Fruit fly (Drosophila melanogaster): ENCODE data around the gene ringer.

The ringer gene

dm6 chr3L:16328207-16328891, 30.9 kb downstream of the ringer start, which contains the start of gene CG13058 (continued):
- peak; percentile 13 for TF ChIP-seq disco-r (GFP tag; optimal IDR thresholded peaks at IDR 0.05)
- TF ChIP-seq CG12104 (GFP tag; optimal IDR thresholded peaks at IDR 0.05), result no peak
- TF ChIP-seq Adf1 (GFP tag; IDR thresholded peaks at IDR 0.05), result peak; percentile 46
- TF ChIP-seq hkb (optimal IDR thresholded peaks at IDR 0.05), result no peak
- TF ChIP-seq hkb (GFP tag; IDR thresholded peaks at IDR 0.05), result peak; percentile 62
- peak; percentile 24 for TF ChIP-seq CG11723 (GFP tag; optimal IDR thresholded peaks at IDR 0.05)
- no peak for TF ChIP-seq Opbp (GFP tag; IDR thresholded peaks at IDR 0.05; ENCODE audit: partially characterized antibody)
- peak; percentile 84 for TF ChIP-seq CG13424 (tag; optimal IDR thresholded peaks at IDR 0.05)
- peak; percentile 73 for TF ChIP-seq ranshi (GFP tag; IDR thresholded peaks at IDR 0.05)
- TF ChIP-seq CG11560 (tag; IDR thresholded peaks at IDR 0.05), result 0 out of 3 replicates have a peak, but pooled peaks have one; percentile 41
- TF ChIP-seq nmo (GFP tag; optimal IDR thresholded peaks at IDR 0.05), result peak; percentile 30
- no peak for TF ChIP-seq pita (GFP tag; optimal IDR thresholded peaks at IDR 0.05)
- no peak for TF ChIP-seq NFAT (GFP tag; IDR thresholded peaks at IDR 0.05)
- peak; percentile 61 for TF ChIP-seq Meics (GFP tag; optimal IDR thresholded peaks at IDR 0.05)
- peak; percentile 15; the same call in 1 of the 2 replicates for TF ChIP-seq Doc2 (GFP tag; IDR thresholded peaks at IDR 0.05)
- no peak for TF ChIP-seq dati (GFP tag; IDR thresholded peaks at IDR 0.05)
- TF ChIP-seq ssp (GFP tag; IDR thresholded peaks at IDR 0.05), result no peak
- no peak for TF ChIP-seq sc (optimal IDR thresholded peaks at IDR 0.05)
- no peak for TF ChIP-seq sc (GFP tag; optimal IDR thresholded peaks at IDR 0.05)
- TF ChIP-seq lab (GFP tag; optimal IDR thresholded peaks at IDR 0.05), result peak; percentile 83
- TF ChIP-seq ap (GFP tag; IDR thresholded peaks at IDR 0.05), result peak; percentile 59
- peak; percentile 31 for TF ChIP-seq CG10543 (GFP tag; optimal IDR thresholded peaks at IDR 0.05)
- TF ChIP-seq CG34376 (GFP tag; optimal IDR thresholded peaks at IDR 0.05), result peak; percentile 3
- TF ChIP-seq lmd (GFP tag; IDR thresholded peaks at IDR 0.05), result peak; percentile 67
- peak; percentile 36 for TF ChIP-seq CG13775 (GFP tag; optimal IDR thresholded peaks at IDR 0.05)
- TF ChIP-seq Taf1 (GFP tag; IDR thresholded peaks at IDR 0.05), result no peak
- TF ChIP-seq CG2712 (tag; optimal IDR thresholded peaks at IDR 0.05), result no peak
- no peak for TF ChIP-seq NK7.1 (GFP tag; optimal IDR thresholded peaks at IDR 0.05)
- TF ChIP-seq tap (tag; optimal IDR thresholded peaks at IDR 0.05), result peak; percentile 59
- TF ChIP-seq fd96Cb (tag; optimal IDR thresholded peaks at IDR 0.05), result peak; percentile 60
- peak; percentile 54 for TF ChIP-seq Med (GFP tag)
- TF ChIP-seq CrebB (tag; optimal IDR thresholded peaks at IDR 0.05), result peak; percentile 31
- peak; percentile 19 for TF ChIP-seq kah (GFP tag; optimal IDR thresholded peaks at IDR 0.05)
- peak; percentile 25 for TF ChIP-seq Mes4 (GFP tag; optimal IDR thresholded peaks at IDR 0.05)
- 0 out of 3 replicates have a peak, but pooled peaks have one; percentile 36 for TF ChIP-seq ken (GFP tag; IDR thresholded peaks at IDR 0.05)
- TF ChIP-seq MBD-R2 (GFP tag; IDR thresholded peaks at IDR 0.05), result peak; percentile 48
- no peak for TF ChIP-seq tna (GFP tag; IDR thresholded peaks at IDR 0.05; ENCODE audit: partially characterized antibody)
- TF ChIP-seq CG6272 (GFP tag; IDR thresholded peaks at IDR 0.05), result no peak
- TF ChIP-seq CG11695 (GFP tag; IDR thresholded peaks at IDR 0.05), result peak; percentile 67
- peak; percentile 62 for TF ChIP-seq caup (GFP tag; optimal IDR thresholded peaks at IDR 0.05; ENCODE audit: severe bottlenecking)
- TF ChIP-seq Rx (GFP tag; IDR thresholded peaks at IDR 0.05), result no peak
- peak; percentile 71 for TF ChIP-seq CG9817 (tag; optimal IDR thresholded peaks at IDR 0.05)
- peak; percentile 79 for TF ChIP-seq slbo (GFP tag; IDR thresholded peaks at IDR 0.05)
- TF ChIP-seq CG6689 (GFP tag; IDR thresholded peaks at IDR 0.05), result peak; percentile 40; the same call in 1 of the 2 replicates
- peak; percentile 59 for TF ChIP-seq CHES-1-like (GFP tag; optimal IDR thresholded peaks at IDR 0.05)
- peak; percentile 71 for TF ChIP-seq otp (GFP tag; IDR thresholded peaks at IDR 0.05)
- TF ChIP-seq CG8281 (tag; optimal IDR thresholded peaks at IDR 0.05), result peak; percentile 79
- peak; percentile 60 for TF ChIP-seq Dek (tag; optimal IDR thresholded peaks at IDR 0.05)
- no peak for TF ChIP-seq emc (GFP tag; optimal IDR thresholded peaks at IDR 0.05)
- no peak for TF ChIP-seq Dfd (GFP tag; optimal IDR thresholded peaks at IDR 0.05)
- peak; percentile 52; the same call in 1 of the 2 replicates for TF ChIP-seq gsb (GFP tag; IDR thresholded peaks at IDR 0.05)

All from whole organism, embryonic.